Worm (Caenorhabditis elegans) whole organism, late embryonic: ENCODE data around the gene F54D10.8.
A peak's percentile ranks its signal among the peaks of the same experiment; 100 is the strongest.

Source experiments
- C08G9.2 ChIP-seq: sonication (generic microtip); optimal IDR thresholded peaks from 2 replicates; lab custom pipeline; 2016; ENCODE audit warnings: mild to moderate bottlenecking, missing genetic modification characterization, moderate library complexity, missing compliant biosample characterization
- C38D4.7 ChIP-seq: fragments of 200-800 bp; sonication (Bioruptor generic); optimal IDR thresholded peaks from 2 replicates; lab custom pipeline; 2018; ENCODE audit warnings: mild to moderate bottlenecking, missing genetic modification characterization, moderate library complexity, missing compliant biosample characterization
- F13H6.1 ChIP-seq: sonication (generic microtip); optimal IDR thresholded peaks from 2 replicates; lab custom pipeline; 2016; ENCODE audit warnings: missing genetic modification characterization, missing compliant biosample characterization
- K02D7.2 ChIP-seq: sonication (generic microtip); optimal IDR thresholded peaks from 2 replicates; lab custom pipeline; 2017; ENCODE audit warnings: mild to moderate bottlenecking, missing genetic modification characterization, missing compliant biosample characterization
- K09A11.1 ChIP-seq: sonication (generic microtip); optimal IDR thresholded peaks from 2 replicates; lab custom pipeline; 2017; ENCODE audit warnings: antibody characterized with exemption, mild to moderate bottlenecking, missing genetic modification characterization, missing compliant biosample characterization; ENCODE audit not compliant: insufficient read depth
- T23F11.4 ChIP-seq: fragments of 200-800 bp; sonication (Bioruptor generic); optimal IDR thresholded peaks from 2 replicates; lab custom pipeline; 2018; ENCODE audit warnings: mild to moderate bottlenecking, missing genetic modification characterization, missing compliant biosample characterization
- ceh-14 ChIP-seq: sonication (generic microtip); optimal IDR thresholded peaks from 2 replicates; lab custom pipeline; 2016; ENCODE audit warnings: missing genotype, missing genetic modification characterization, missing compliant biosample characterization
- ceh-18 ChIP-seq: sonication (generic microtip); optimal IDR thresholded peaks from 2 replicates; lab custom pipeline; 2016; ENCODE audit warnings: missing genetic modification characterization, missing compliant biosample characterization
- ceh-19 ChIP-seq: fragments of 200-800 bp; sonication (Bioruptor generic); optimal IDR thresholded peaks from 2 replicates; lab custom pipeline; 2018; ENCODE audit warnings: mild to moderate bottlenecking, missing genetic modification characterization, missing compliant biosample characterization
- ceh-2 ChIP-seq: sonication (generic microtip); optimal IDR thresholded peaks from 2 replicates; lab custom pipeline; 2016; ENCODE audit warnings: missing genotype, missing genetic modification characterization, missing compliant biosample characterization
- ceh-24 ChIP-seq: sonication (generic microtip); optimal IDR thresholded peaks from 2 replicates; lab custom pipeline; 2016; ENCODE audit warnings: mild to moderate bottlenecking, missing genetic modification characterization, missing compliant biosample characterization
- ceh-30 ChIP-seq: fragments of 150-350 bp; optimal IDR thresholded peaks from 2 replicates; lab custom pipeline; 2014; ENCODE audit warnings: missing biosample characterization, missing genetic modification characterization
- ceh-31 ChIP-seq: sonication (generic microtip); optimal IDR thresholded peaks from 2 replicates; lab custom pipeline; 2016; ENCODE audit warnings: missing genetic modification characterization, missing compliant biosample characterization
- ceh-34 ChIP-seq: sonication (generic microtip); optimal IDR thresholded peaks from 2 replicates; lab custom pipeline; 2016; ENCODE audit warnings: mild to moderate bottlenecking, missing genetic modification characterization, missing compliant biosample characterization
- ceh-45 ChIP-seq: fragments of 200-800 bp; sonication (Bioruptor generic); IDR thresholded peaks from 2 replicates; pipeline ENCODE4 v1.3.6; 2022; ENCODE audit warnings: missing genetic modification reagents, missing genetic modification characterization, missing compliant biosample characterization
- ceh-9 ChIP-seq: sonication (generic microtip); optimal IDR thresholded peaks from 2 replicates; lab custom pipeline; 2016; ENCODE audit warnings: mild to moderate bottlenecking, missing genetic modification characterization, inconsistent platforms, missing compliant biosample characterization
- che-1 ChIP-seq: sonication (generic microtip); optimal IDR thresholded peaks from 2 replicates; lab custom pipeline; 2016; ENCODE audit warnings: mild to moderate bottlenecking, missing genetic modification characterization, missing compliant biosample characterization
- dmd-4 ChIP-seq: sonication (generic microtip); optimal IDR thresholded peaks from 2 replicates; lab custom pipeline; 2016; ENCODE audit warnings: borderline replicate concordance, missing genetic modification characterization, missing compliant biosample characterization
- dve-1 ChIP-seq: sonication (generic microtip); optimal IDR thresholded peaks from 2 replicates; lab custom pipeline; 2017; ENCODE audit warnings: antibody characterized with exemption, mild to moderate bottlenecking, missing genetic modification characterization, missing compliant biosample characterization
- elt-2 ChIP-seq: sonication (generic microtip); optimal IDR thresholded peaks from 2 replicates; lab custom pipeline; 2016; ENCODE audit warnings: missing genetic modification reagents, missing genetic modification characterization, missing compliant biosample characterization
- elt-4 ChIP-seq: sonication (generic microtip); optimal IDR thresholded peaks from 2 replicates; lab custom pipeline; 2016; ENCODE audit warnings: missing genetic modification characterization, missing compliant biosample characterization
- ets-4 ChIP-seq: sonication (generic microtip); optimal IDR thresholded peaks from 2 replicates; lab custom pipeline; 2016; ENCODE audit warnings: missing genetic modification characterization, missing compliant biosample characterization
- fkh-10 ChIP-seq: fragments of 150-350 bp; optimal IDR thresholded peaks from 2 replicates; lab custom pipeline; 2014; ENCODE audit warnings: missing biosample characterization, missing genetic modification reagents, missing genetic modification characterization
- fkh-6 ChIP-seq: sonication (generic microtip); optimal IDR thresholded peaks from 2 replicates; lab custom pipeline; 2016; ENCODE audit warnings: missing genetic modification characterization, missing compliant biosample characterization
- gmeb-2 ChIP-seq: sonication (generic microtip); optimal IDR thresholded peaks from 2 replicates; lab custom pipeline; 2016; ENCODE audit warnings: missing genetic modification characterization, inconsistent platforms, missing compliant biosample characterization
- hlh-13 ChIP-seq: fragments of 200-800 bp; sonication (Bioruptor generic); optimal IDR thresholded peaks from 2 replicates; lab custom pipeline; 2018; ENCODE audit warnings: mild to moderate bottlenecking, missing genetic modification characterization, missing compliant biosample characterization
- hlh-30 ChIP-seq: sonication (generic microtip); optimal IDR thresholded peaks from 2 replicates; lab custom pipeline; 2017; ENCODE audit warnings: antibody characterized with exemption, missing genetic modification characterization, missing compliant biosample characterization; ENCODE audit not compliant: insufficient read depth
- hlh-6 ChIP-seq: sonication (generic microtip); optimal IDR thresholded peaks from 2 replicates; lab custom pipeline; 2016; ENCODE audit warnings: missing genotype, missing genetic modification characterization, missing compliant biosample characterization
- hlh-8 ChIP-seq: sonication (generic microtip); optimal IDR thresholded peaks from 2 replicates; lab custom pipeline; 2016; ENCODE audit warnings: missing genotype, missing genetic modification characterization, missing compliant biosample characterization
- lim-6 ChIP-seq: sonication (generic microtip); optimal IDR thresholded peaks from 2 replicates; lab custom pipeline; 2016; ENCODE audit warnings: missing genetic modification characterization, missing compliant biosample characterization
- lin-11 ChIP-seq: fragments of 200-800 bp; sonication (Bioruptor generic); optimal IDR thresholded peaks from 2 replicates; lab custom pipeline; 2018; ENCODE audit warnings: mild to moderate bottlenecking, missing genetic modification characterization, missing compliant biosample characterization
- madf-2 ChIP-seq: sonication (generic microtip); optimal IDR thresholded peaks from 2 replicates; lab custom pipeline; 2017; ENCODE audit warnings: missing genetic modification characterization, missing compliant biosample characterization
- mec-3 ChIP-seq: sonication (generic microtip); optimal IDR thresholded peaks from 2 replicates; lab custom pipeline; 2016; ENCODE audit warnings: borderline replicate concordance, missing genetic modification characterization, missing compliant biosample characterization
- nfya-1 ChIP-seq: sonication (generic microtip); optimal IDR thresholded peaks from 2 replicates; lab custom pipeline; 2017; ENCODE audit warnings: missing genetic modification characterization, mild to moderate bottlenecking, missing compliant biosample characterization, antibody characterized with exemption, moderate library complexity
- nhr-11 ChIP-seq: fragments of 150-350 bp; optimal IDR thresholded peaks from 2 replicates; lab custom pipeline; 2014; ENCODE audit warnings: missing biosample characterization, missing genetic modification characterization
- nhr-232 ChIP-seq: sonication (generic microtip); optimal IDR thresholded peaks from 2 replicates; lab custom pipeline; 2016; ENCODE audit warnings: missing genetic modification characterization, missing compliant biosample characterization
- npax-4 ChIP-seq: sonication (generic microtip); optimal IDR thresholded peaks from 2 replicates; lab custom pipeline; 2016; ENCODE audit warnings: missing genetic modification characterization, missing compliant biosample characterization
- pag-3 ChIP-seq: sonication (generic microtip); optimal IDR thresholded peaks from 2 replicates; lab custom pipeline; 2016; ENCODE audit warnings: missing compliant biosample characterization, missing genetic modification characterization, borderline replicate concordance
- pat-9 ChIP-seq: fragments of 200-800 bp; sonication (Bioruptor generic); optimal IDR thresholded peaks from 2 replicates; lab custom pipeline; 2018; ENCODE audit warnings: mild to moderate bottlenecking, missing genetic modification characterization, moderate library complexity, missing compliant biosample characterization
- pax-1 ChIP-seq: fragments of 150-350 bp; optimal IDR thresholded peaks from 2 replicates; lab custom pipeline; 2014; ENCODE audit warnings: missing biosample characterization, missing genetic modification characterization
- pha-2 ChIP-seq: sonication (generic microtip); optimal IDR thresholded peaks from 2 replicates; lab custom pipeline; 2017; ENCODE audit warnings: mild to moderate bottlenecking, missing genetic modification characterization, missing compliant biosample characterization
- pha-4 ChIP-seq: fragments of 150-350 bp; optimal IDR thresholded peaks from 2 replicates; lab custom pipeline; 2018; ENCODE audit warnings: missing biosample characterization, missing genetic modification reagents, missing genetic modification characterization
- pqm-1 ChIP-seq: sonication (generic microtip); optimal IDR thresholded peaks from 2 replicates; lab custom pipeline; 2016; ENCODE audit warnings: missing genetic modification characterization, missing compliant biosample characterization
- sdc-2 ChIP-seq: sonication (generic microtip); optimal IDR thresholded peaks from 2 replicates; lab custom pipeline; 2016; ENCODE audit warnings: missing genotype, missing genetic modification characterization, missing compliant biosample characterization
- sox-2 ChIP-seq: fragments of 200-800 bp; sonication (Bioruptor generic); IDR thresholded peaks from 2 replicates; pipeline ENCODE4 v1.3.6; 2022; ENCODE audit warnings: missing genetic modification reagents, missing genetic modification characterization, missing compliant biosample characterization
- sox-4 ChIP-seq: sonication (generic microtip); optimal IDR thresholded peaks from 2 replicates; lab custom pipeline; 2017; ENCODE audit warnings: mild to moderate bottlenecking, missing genetic modification characterization, inconsistent platforms, missing compliant biosample characterization
- tbx-2 ChIP-seq: sonication (generic microtip); optimal IDR thresholded peaks from 2 replicates; lab custom pipeline; 2016; ENCODE audit warnings: missing genetic modification characterization, missing compliant biosample characterization
- tbx-7 ChIP-seq: sonication (generic microtip); optimal IDR thresholded peaks from 2 replicates; lab custom pipeline; 2016; ENCODE audit warnings: missing genotype, missing genetic modification characterization, missing compliant biosample characterization
- ttx-3 ChIP-seq: sonication (generic microtip); optimal IDR thresholded peaks from 2 replicates; lab custom pipeline; 2016; ENCODE audit warnings: missing genetic modification reagents, missing genetic modification characterization, missing compliant biosample characterization
- unc-3 ChIP-seq, 2 experiments: fragments of 200-800 bp in 1 of 2; sonication (Bioruptor generic) in 1 of 2; sonication (generic microtip) in 1 of 2; conservative IDR thresholded peaks in 1 of 2; optimal IDR thresholded peaks in 1 of 2; 2 replicates each; pipeline versions ENCODE4 v1.3.6 to Lab custom; 2016 to 2022; ENCODE audit warnings: missing compliant biosample characterization in 2 of 2, missing genetic modification characterization in 2 of 2, missing genetic modification reagents in 1 of 2
- unc-42 ChIP-seq: sonication (generic microtip); optimal IDR thresholded peaks from 2 replicates; lab custom pipeline; 2016; ENCODE audit warnings: missing genotype, missing genetic modification characterization, missing compliant biosample characterization
- unc-55 ChIP-seq: sonication (generic microtip); optimal IDR thresholded peaks from 2 replicates; lab custom pipeline; 2017; ENCODE audit warnings: missing biosample characterization, missing genetic modification reagents, missing genetic modification characterization
- unc-86 ChIP-seq: sonication (generic microtip); optimal IDR thresholded peaks from 2 replicates; lab custom pipeline; 2016; ENCODE audit warnings: missing genetic modification characterization, missing compliant biosample characterization

Gene F54D10.8

ce11 chrII:3808104-3808503 is 19.6 kb downstream of the F54D10.8 start, which contains the start of gene F54D10.5:
F54D10.5 (minus strand) TSS chrII:3808177.
- TF ChIP-seq pag-3 (tag; lab: Kevin White, UChicago), result no peak
- TF ChIP-seq sdc-2, result no peak
- no peak for TF ChIP-seq ceh-9 (tag; lab: Kevin White, UChicago)
- TF ChIP-seq unc-86 (tag; lab: Kevin White, UChicago), result peak; percentile 45
- TF ChIP-seq K09A11.1 (tag; lab: Kevin White, UChicago), result peak; percentile 32
- no peak for TF ChIP-seq ceh-2 (tag; lab: Kevin White, UChicago)
- TF ChIP-seq unc-55 (GFP tag; lab: Kevin White, UChicago), result no peak
- TF ChIP-seq gmeb-2, result no peak
- no peak for TF ChIP-seq hlh-30 (tag; lab: Kevin White, UChicago)
- TF ChIP-seq ttx-3, result peak; percentile 36
- no peak for TF ChIP-seq nhr-232 (tag; lab: Kevin White, UChicago)
- TF ChIP-seq unc-3 (GFP tag; conservative IDR thresholded peaks at IDR 0.05; lab: Robert Waterston, UW), result no peak
- TF ChIP-seq unc-3 (tag; optimal IDR thresholded peaks at IDR 0.05; lab: Kevin White, UChicago), result no peak
- TF ChIP-seq fkh-10 (GFP tag; lab: Kevin White, UChicago), result no peak
- no peak for TF ChIP-seq ceh-24 (tag; lab: Kevin White, UChicago)
- no peak for TF ChIP-seq ets-4 (tag; lab: Kevin White, UChicago)
- TF ChIP-seq pqm-1 (tag; lab: Kevin White, UChicago), result no peak
- TF ChIP-seq unc-42 (tag; lab: Kevin White, UChicago), result peak; percentile 6
- TF ChIP-seq mec-3, result no peak
- no peak for TF ChIP-seq hlh-6
- no peak for TF ChIP-seq nhr-11 (tag; lab: Kevin White, UChicago)
- TF ChIP-seq sox-2 (GFP tag; lab: Robert Waterston, UW), result no peak
- TF ChIP-seq fkh-6 (tag; lab: Kevin White, UChicago), result no peak
- TF ChIP-seq T23F11.4 (GFP tag; lab: Kevin White, UChicago), result no peak
- no peak for TF ChIP-seq C38D4.7
- no peak for TF ChIP-seq pha-4
- TF ChIP-seq nfya-1 (tag; lab: Kevin White, UChicago), result peak; percentile 70
- no peak for TF ChIP-seq che-1 (tag; lab: Kevin White, UChicago)
- TF ChIP-seq ceh-34 (tag; lab: Kevin White, UChicago), result no peak
- peak; percentile 4 for TF ChIP-seq sox-4 (tag; lab: Kevin White, UChicago)
- TF ChIP-seq hlh-8 (tag; lab: Kevin White, UChicago), result no peak
- TF ChIP-seq pha-2, result no peak
- TF ChIP-seq hlh-13 (GFP tag; lab: Kevin White, UChicago), result no peak
- TF ChIP-seq C08G9.2, result no peak
- peak; percentile 78 for TF ChIP-seq elt-2 (tag; lab: Kevin White, UChicago)
- TF ChIP-seq dmd-4 (tag; lab: Kevin White, UChicago), result no peak
- TF ChIP-seq K02D7.2, result peak; percentile 45
- TF ChIP-seq elt-4 (tag; lab: Kevin White, UChicago), result no peak
- no peak for TF ChIP-seq ceh-19 (GFP tag; lab: Kevin White, UChicago)
- peak; percentile 32 for TF ChIP-seq ceh-18
- no peak for TF ChIP-seq madf-2 (tag; lab: Kevin White, UChicago)
- TF ChIP-seq pat-9 (tag; lab: Kevin White, UChicago), result no peak
- no peak for TF ChIP-seq npax-4 (tag; lab: Kevin White, UChicago)
- TF ChIP-seq dve-1 (tag; lab: Kevin White, UChicago), result no peak
- peak; percentile 74 for TF ChIP-seq tbx-2 (tag; lab: Kevin White, UChicago)
- TF ChIP-seq tbx-7, result no peak
- TF ChIP-seq lim-6 (tag; lab: Kevin White, UChicago), result no peak
- TF ChIP-seq ceh-14 (tag; lab: Kevin White, UChicago), result no peak
- no peak for TF ChIP-seq F13H6.1 (tag; lab: Kevin White, UChicago)
- no peak for TF ChIP-seq ceh-45 (GFP tag; lab: Robert Waterston, UW)
- TF ChIP-seq ceh-31 (tag; lab: Kevin White, UChicago), result peak; percentile 53
- TF ChIP-seq lin-11 (tag; lab: Kevin White, UChicago), result no peak
- TF ChIP-seq pax-1 (tag; lab: Kevin White, UChicago), result peak; percentile 30
- no peak for TF ChIP-seq ceh-30 (tag; lab: Kevin White, UChicago)
